Fruit fly (Drosophila melanogaster) whole organism, embryonic: Measurements from ENCODE around the gene CG43255.
A peak's percentile ranks its signal among the peaks of the same experiment; 100 is the strongest.

Experiments
- Atf3 ChIP-seq: fragments of 200-800 bp; sonication (Bioruptor generic); optimal IDR thresholded peaks from 3 replicates; lab custom pipeline; 2016; ENCODE audit warnings: missing biosample characterization, missing genetic modification characterization
- Awh ChIP-seq: fragments of 200-800 bp; sonication (Bioruptor generic); IDR thresholded peaks from 2 replicates; pipeline ENCODE4, ENCODE4 v1.3.6; 2022; ENCODE audit warnings: missing biosample characterization, missing genetic modification characterization
- CG1024 ChIP-seq: fragments of 200-800 bp; sonication (Bioruptor generic); IDR thresholded peaks from 2 replicates; pipeline ENCODE4 v1.3.6; 2022; ENCODE audit warnings: missing biosample characterization, missing genetic modification characterization
- CG10565 ChIP-seq: fragments of 200-800 bp; sonication (Bioruptor generic); optimal IDR thresholded peaks from 3 replicates; lab custom pipeline; 2016; ENCODE audit warnings: missing biosample characterization, mild to moderate bottlenecking, missing genetic modification characterization
- CG16779 ChIP-seq: fragments of 200-800 bp; sonication (Bioruptor generic); IDR thresholded peaks from 2 replicates; pipeline ENCODE4 v1.3.6; 2022; ENCODE audit warnings: missing biosample characterization, missing genetic modification characterization
- CG17912 ChIP-seq: fragments of 200-800 bp; sonication (Bioruptor generic); optimal IDR thresholded peaks from 2 replicates; lab custom pipeline; 2018; ENCODE audit warnings: missing biosample characterization, mild to moderate bottlenecking, missing genetic modification characterization
- CG1792 ChIP-seq: fragments of 200-800 bp; sonication (Bioruptor generic); optimal IDR thresholded peaks from 2 replicates; lab custom pipeline; 2016; ENCODE audit warnings: missing biosample characterization, missing genetic modification characterization
- CG18619 ChIP-seq: fragments of 200-800 bp; sonication (Bioruptor generic); optimal IDR thresholded peaks from 3 replicates; lab custom pipeline; 2017; ENCODE audit warnings: missing biosample characterization, mild to moderate bottlenecking, missing genetic modification characterization
- CG31224 ChIP-seq: fragments of 200-800 bp; sonication (Bioruptor generic); IDR thresholded peaks from 2 replicates; pipeline ENCODE4 v1.3.6; 2022; ENCODE audit warnings: missing biosample characterization, missing genetic modification characterization
- CG3163 ChIP-seq: fragments of 200-800 bp; sonication (Bioruptor generic); optimal IDR thresholded peaks from 3 replicates; lab custom pipeline; 2016; ENCODE audit warnings: missing biosample characterization, missing genetic modification characterization
- CG32532 ChIP-seq: fragments of 200-800 bp; sonication (Bioruptor generic); IDR thresholded peaks from 2 replicates; pipeline ENCODE4 v1.3.6; 2022; ENCODE audit warnings: missing biosample characterization, missing genetic modification characterization
- CG32767 ChIP-seq: fragments of 200-800 bp; sonication (Bioruptor generic); IDR thresholded peaks from 2 replicates; pipeline ENCODE4 v1.3.6; 2022; ENCODE audit warnings: missing biosample characterization, missing genetic modification characterization
- CG33213 ChIP-seq: fragments of 200-800 bp; sonication (Bioruptor generic); optimal IDR thresholded peaks from 3 replicates; lab custom pipeline; 2016; ENCODE audit warnings: missing biosample characterization, missing genetic modification characterization
- CG3847 ChIP-seq: fragments of 200-800 bp; sonication (Bioruptor generic); IDR thresholded peaks from 2 replicates; pipeline ENCODE4 v1.3.6; 2022; ENCODE audit warnings: missing biosample characterization, missing genetic modification characterization
- CG3995 ChIP-seq: fragments of 200-800 bp; sonication (Bioruptor generic); optimal IDR thresholded peaks from 3 replicates; lab custom pipeline; 2016; ENCODE audit warnings: missing biosample characterization, missing genetic modification characterization
- CG7271 ChIP-seq: fragments of 200-800 bp; sonication (Bioruptor generic); optimal IDR thresholded peaks from 2 replicates; lab custom pipeline; 2018; ENCODE audit warnings: missing biosample characterization, mild to moderate bottlenecking, missing genetic modification characterization, moderate library complexity
- CG7357 ChIP-seq: fragments of 200-800 bp; sonication (Bioruptor generic); IDR thresholded peaks from 3 replicates; pipeline ENCODE4 v1.3.6; 2022; ENCODE audit warnings: missing biosample characterization, missing genetic modification characterization
- CG7556 ChIP-seq: fragments of 200-800 bp; sonication (Bioruptor generic); optimal IDR thresholded peaks from 2 replicates; lab custom pipeline; 2017; ENCODE audit warnings: missing biosample characterization, mild to moderate bottlenecking, missing genetic modification characterization
- CG8478 ChIP-seq: fragments of >200 bp; optimal IDR thresholded peaks from 2 replicates; lab custom pipeline; 2018
- Chrac-16 ChIP-seq: fragments of 200-800 bp; sonication (Bioruptor generic); optimal IDR thresholded peaks from 3 replicates; lab custom pipeline; 2016; ENCODE audit warnings: missing biosample characterization, missing genetic modification characterization
- Dbx ChIP-seq: fragments of 200-800 bp; sonication (Bioruptor generic); IDR thresholded peaks from 3 replicates; pipeline ENCODE4 v1.3.6; 2022; ENCODE audit warnings: missing biosample characterization, missing genetic modification characterization
- Doc2 ChIP-seq: fragments of 200-800 bp; sonication (Bioruptor generic); IDR thresholded peaks from 2 replicates; pipeline ENCODE4 v1.3.6; 2022; ENCODE audit warnings: missing biosample characterization, missing genetic modification characterization
- Eip74EF ChIP-seq, 2 experiments: fragments of 200-800 bp in 1 of 2; fragments of >200 bp in 1 of 2; sonication (Bioruptor generic) in 1 of 2; optimal IDR thresholded peaks; 2 replicates each; lab custom pipeline; 2017 to 2019; ENCODE audit warnings: missing biosample characterization in 2 of 2, missing genetic modification characterization in 2 of 2, mild to moderate bottlenecking in 1 of 2, moderate library complexity in 1 of 2
- HmgD ChIP-seq: fragments of 200-800 bp; sonication (Bioruptor generic); optimal IDR thresholded peaks from 3 replicates; lab custom pipeline; 2016; ENCODE audit warnings: missing biosample characterization, missing genetic modification characterization
- Hmr ChIP-seq: fragments of 200-800 bp; sonication (Bioruptor generic); optimal IDR thresholded peaks from 3 replicates; lab custom pipeline; 2017; ENCODE audit warnings: mild to moderate bottlenecking, missing biosample characterization, missing genetic modification reagents, missing genetic modification characterization
- Hmx ChIP-seq: fragments of 200-800 bp; sonication (Bioruptor generic); optimal IDR thresholded peaks from 2 replicates; lab custom pipeline; 2016; ENCODE audit warnings: missing biosample characterization, missing genetic modification characterization
- Hr3 ChIP-seq: fragments of 200-800 bp; sonication (Bioruptor generic); optimal IDR thresholded peaks from 3 replicates; lab custom pipeline; 2016; ENCODE audit warnings: missing biosample characterization, missing genetic modification characterization
- Hr78 ChIP-seq, 2 experiments: fragments of 200-800 bp in 1 of 2; fragments of >200 bp in 1 of 2; sonication (Bioruptor generic) in 1 of 2; optimal IDR thresholded peaks; 2 replicates each; lab custom pipeline; 2017 to 2019; ENCODE audit warnings: missing biosample characterization in 2 of 2, missing genetic modification characterization in 2 of 2, mild to moderate bottlenecking in 1 of 2, moderate library complexity in 1 of 2
- Jarid2 ChIP-seq: fragments of 200-800 bp; sonication (Bioruptor generic); optimal IDR thresholded peaks from 3 replicates; lab custom pipeline; 2017; ENCODE audit warnings: mild to moderate bottlenecking, missing biosample characterization, missing genetic modification reagents, missing genetic modification characterization
- NK7.1 ChIP-seq: fragments of 200-800 bp; sonication (Bioruptor generic); optimal IDR thresholded peaks from 3 replicates; lab custom pipeline; 2016; ENCODE audit warnings: missing biosample characterization, missing genetic modification characterization
- Six4 ChIP-seq: fragments of 200-800 bp; sonication (Bioruptor generic); optimal IDR thresholded peaks from 2 replicates; lab custom pipeline; 2016; ENCODE audit warnings: missing biosample characterization, missing genetic modification characterization
- Sox102F ChIP-seq: fragments of 200-800 bp; sonication (Bioruptor generic); optimal IDR thresholded peaks from 2 replicates; lab custom pipeline; 2018; ENCODE audit warnings: missing biosample characterization, mild to moderate bottlenecking, missing genetic modification characterization, moderate library complexity
- Sry-δ ChIP-seq: fragments of 200-800 bp; sonication (Bioruptor generic); optimal IDR thresholded peaks from 2 replicates; lab custom pipeline; 2016; ENCODE audit warnings: missing biosample characterization, missing genetic modification characterization
- YL-1 ChIP-seq: fragments of 200-800 bp; sonication (Bioruptor generic); optimal IDR thresholded peaks from 3 replicates; lab custom pipeline; 2017; ENCODE audit warnings: missing biosample characterization, mild to moderate bottlenecking, missing genetic modification characterization
- amos ChIP-seq: fragments of 200-800 bp; sonication (Bioruptor generic); IDR thresholded peaks from 2 replicates; pipeline ENCODE4 v1.3.6; 2022; ENCODE audit warnings: missing biosample characterization, missing genetic modification characterization; ENCODE audit not compliant: partially characterized antibody
- az2 ChIP-seq: fragments of 200-800 bp; sonication (Bioruptor generic); optimal IDR thresholded peaks from 3 replicates; lab custom pipeline; 2016; ENCODE audit warnings: missing biosample characterization, missing genetic modification characterization
- bbx ChIP-seq: fragments of 200-800 bp; sonication (Bioruptor generic); IDR thresholded peaks from 2 replicates; pipeline ENCODE4 v1.3.6; 2022; ENCODE audit warnings: missing biosample characterization, missing genetic modification characterization; ENCODE audit not compliant: partially characterized antibody
- br ChIP-seq: fragments of >200 bp; optimal IDR thresholded peaks from 2 replicates; lab custom pipeline; 2017
- corto ChIP-seq: fragments of 200-800 bp; sonication (Bioruptor generic); optimal IDR thresholded peaks from 2 replicates; lab custom pipeline; 2016; ENCODE audit warnings: missing biosample characterization, mild to moderate bottlenecking, missing genetic modification characterization, moderate library complexity
- cwo ChIP-seq: fragments of 200-800 bp; sonication (Bioruptor generic); optimal IDR thresholded peaks from 3 replicates; lab custom pipeline; 2017; ENCODE audit warnings: missing biosample characterization, missing genetic modification characterization, mild to moderate bottlenecking, moderate library complexity, missing genetic modification reagents
- dm ChIP-seq: fragments of 200-800 bp; sonication (Bioruptor generic); optimal IDR thresholded peaks from 3 replicates; lab custom pipeline; 2016; ENCODE audit warnings: missing biosample characterization, missing genetic modification characterization
- gro ChIP-seq: fragments of 200-800 bp; sonication (Bioruptor generic); optimal IDR thresholded peaks from 2 replicates; lab custom pipeline; 2016; ENCODE audit warnings: missing biosample characterization, missing genetic modification characterization
- hbn ChIP-seq: fragments of 200-800 bp; sonication (Bioruptor generic); IDR thresholded peaks from 2 replicates; pipeline ENCODE4 v1.3.6; 2022; ENCODE audit warnings: missing biosample characterization, missing genetic modification characterization; ENCODE audit not compliant: partially characterized antibody
- her ChIP-seq: fragments of 200-800 bp; sonication (Bioruptor generic); optimal IDR thresholded peaks from 2 replicates; lab custom pipeline; 2016; ENCODE audit warnings: missing biosample characterization, missing genetic modification characterization
- jigr1 ChIP-seq: fragments of 200-800 bp; sonication (Bioruptor generic); IDR thresholded peaks from 3 replicates; pipeline ENCODE4 v1.3.6; 2022; ENCODE audit warnings: missing biosample characterization, missing genetic modification characterization
- klu ChIP-seq: fragments of 200-800 bp; sonication (Bioruptor generic); IDR thresholded peaks from 2 replicates; pipeline ENCODE4 v1.3.6; 2022; ENCODE audit warnings: missing biosample characterization, missing genetic modification characterization
- sc ChIP-seq, 3 experiments: fragments of >200 bp in 2 of 3; fragments of 200-800 bp in 1 of 3; sonication (Bioruptor generic) in 1 of 3; optimal IDR thresholded peaks; 2 replicates in 2 of 3; 3 replicates in 1 of 3; lab custom pipeline; 2017; ENCODE audit warnings: mild to moderate bottlenecking in 1 of 3, missing biosample characterization in 1 of 3, missing genetic modification characterization in 1 of 3, missing genetic modification reagents in 1 of 3
- sqz ChIP-seq: fragments of 200-800 bp; sonication (Bioruptor generic); optimal IDR thresholded peaks from 3 replicates; lab custom pipeline; 2018; ENCODE audit warnings: missing biosample characterization, mild to moderate bottlenecking, missing genetic modification characterization
- ssp ChIP-seq: fragments of 200-800 bp; sonication (Bioruptor generic); IDR thresholded peaks from 2 replicates; pipeline ENCODE4 v1.3.6; 2022; ENCODE audit warnings: missing biosample characterization, missing genetic modification characterization
- stc ChIP-seq: fragments of 200-800 bp; sonication (Bioruptor generic); IDR thresholded peaks from 2 replicates; pipeline ENCODE4 v1.3.6; 2022; ENCODE audit warnings: missing biosample characterization, missing genetic modification characterization
- usp ChIP-seq: fragments of >200 bp; optimal IDR thresholded peaks from 2 replicates; lab custom pipeline; 2017; ENCODE audit warnings: missing biosample characterization, missing genetic modification characterization

CG43255 gene

dm6 chrX:8878967-8879554 is 44.7 kb upstream of the CG43255 start (continued):
- TF ChIP-seq CG3847: peak; percentile 76
- no peak for TF ChIP-seq CG3995 (GFP tag; lab: Kevin White, UChicago)
- TF ChIP-seq gro (GFP tag; lab: Kevin White, UChicago): no peak
- TF ChIP-seq Six4 (GFP tag; lab: Kevin White, UChicago): peak; percentile 69
- peak; percentile 78 for TF ChIP-seq CG31224 (GFP tag; lab: Robert Waterston, UW)
- peak; percentile 84 for TF ChIP-seq CG1024 (GFP tag; lab: Robert Waterston, UW)
- peak; percentile 51 for TF ChIP-seq Jarid2 (GFP tag; lab: Kevin White, UChicago)
- peak; percentile 76; the same call in 2 of the 3 replicates for TF ChIP-seq CG7357 (GFP tag; lab: Robert Waterston, UW)
- TF ChIP-seq Dbx (GFP tag; lab: Robert Waterston, UW): peak; percentile 86
- 0 out of 3 replicates have a peak, but pooled peaks have one; percentile 32 for TF ChIP-seq jigr1 (GFP tag; lab: Robert Waterston, UW)
- peak; percentile 83 for TF ChIP-seq CG7556 (GFP tag; lab: Kevin White, UChicago)
- no peak for TF ChIP-seq sc (optimal IDR thresholded peaks at IDR 0.05; lab: Kevin White, UChicago)
- TF ChIP-seq sc (GFP tag; optimal IDR thresholded peaks at IDR 0.05; lab: Kevin White, UChicago): peak; percentile 78
- peak in 1 of 2 experiments; percentile 79 for TF ChIP-seq Eip74EF (GFP tag; optimal IDR thresholded peaks at IDR 0.05; lab: Kevin White, UChicago)
- peak; percentile 76 for TF ChIP-seq cwo (GFP tag; lab: Kevin White, UChicago)
- no peak for TF ChIP-seq hbn (GFP tag; lab: Robert Waterston, UW)
- no peak for TF ChIP-seq NK7.1 (GFP tag; lab: Kevin White, UChicago)
- TF ChIP-seq sqz: peak; percentile 66
- TF ChIP-seq corto (GFP tag; lab: Kevin White, UChicago): no peak
- TF ChIP-seq CG16779 (GFP tag; lab: Robert Waterston, UW): peak; percentile 78
- no peak for TF ChIP-seq Hmx (GFP tag; lab: Kevin White, UChicago)
- TF ChIP-seq CG32532 (GFP tag; lab: Robert Waterston, UW): peak; percentile 92
- TF ChIP-seq CG10565: no peak
- peak in 1 of 2 experiments; percentile 67 for TF ChIP-seq Hr78 (GFP tag; optimal IDR thresholded peaks at IDR 0.05; lab: Kevin White, UChicago)
- TF ChIP-seq CG18619 (GFP tag; lab: Kevin White, UChicago): peak; percentile 78
- no peak for TF ChIP-seq usp (GFP tag; lab: Kevin White, UChicago)
- peak; percentile 65 for TF ChIP-seq Chrac-16 (GFP tag; lab: Kevin White, UChicago)
- TF ChIP-seq Hmr (GFP tag; lab: Kevin White, UChicago): peak; percentile 83
- peak; percentile 85 for TF ChIP-seq Sox102F (GFP tag; lab: Kevin White, UChicago)
- TF ChIP-seq CG17912 (GFP tag; lab: Kevin White, UChicago): no peak
- no peak for TF ChIP-seq bbx (GFP tag; lab: Robert Waterston, UW)
- TF ChIP-seq ssp: peak; percentile 58
- TF ChIP-seq Atf3 (GFP tag; lab: Kevin White, UChicago): no peak
- no peak for TF ChIP-seq dm
- no peak for TF ChIP-seq amos (GFP tag; lab: Robert Waterston, UW)
- peak; percentile 89 for TF ChIP-seq stc (GFP tag; lab: Robert Waterston, UW)
- TF ChIP-seq Doc2 (GFP tag; lab: Robert Waterston, UW): no peak
- no peak for TF ChIP-seq CG8478 (lab: Kevin White, UChicago)
- no peak for TF ChIP-seq br (lab: Kevin White, UChicago)
- TF ChIP-seq Sry-δ (GFP tag; lab: Kevin White, UChicago): no peak
- TF ChIP-seq CG1792 (GFP tag; lab: Kevin White, UChicago): no peak
- peak; percentile 86 for TF ChIP-seq Awh (GFP tag; lab: Robert Waterston, UW)
- TF ChIP-seq HmgD (GFP tag; lab: Kevin White, UChicago): no peak
- peak; percentile 63 for TF ChIP-seq klu (GFP tag; lab: Robert Waterston, UW)
- TF ChIP-seq CG33213 (GFP tag; lab: Kevin White, UChicago): no peak
- TF ChIP-seq CG7271 (tag; lab: Kevin White, UChicago): peak; percentile 52
- peak; percentile 74 for TF ChIP-seq Hr3 (GFP tag; lab: Kevin White, UChicago)
- TF ChIP-seq CG3163: no peak
- no peak for TF ChIP-seq her (GFP tag; lab: Kevin White, UChicago)
- TF ChIP-seq az2 (GFP tag; lab: Kevin White, UChicago): peak; percentile 72
- no peak for TF ChIP-seq YL-1
- TF ChIP-seq CG32767 (GFP tag; lab: Robert Waterston, UW): peak; percentile 75
